Worm (Caenorhabditis elegans): Measurements from ENCODE around the gene srw-133.
A peak's percentile ranks its signal among the peaks of the same experiment; 100 is the strongest.

The srw-133 gene

ce11 chrV:4082952-4083351, 31.6 kb downstream of the srw-133 start, which contains the start of gene F38H12.5:
Gene F38H12.5, minus strand, starts transcription at chrV:4083052.
- TF ChIP-seq ets-4 (GFP tag; optimal IDR thresholded peaks at IDR 0.05): no peak
- TF ChIP-seq snpc-3.4 (tag; optimal IDR thresholded peaks at IDR 0.05): no peak
- TF ChIP-seq dpl-1 (GFP tag; optimal IDR thresholded peaks at IDR 0.05): no peak
- TF ChIP-seq B0336.3 (GFP tag; IDR thresholded peaks at IDR 0.05): no peak

DNA sequence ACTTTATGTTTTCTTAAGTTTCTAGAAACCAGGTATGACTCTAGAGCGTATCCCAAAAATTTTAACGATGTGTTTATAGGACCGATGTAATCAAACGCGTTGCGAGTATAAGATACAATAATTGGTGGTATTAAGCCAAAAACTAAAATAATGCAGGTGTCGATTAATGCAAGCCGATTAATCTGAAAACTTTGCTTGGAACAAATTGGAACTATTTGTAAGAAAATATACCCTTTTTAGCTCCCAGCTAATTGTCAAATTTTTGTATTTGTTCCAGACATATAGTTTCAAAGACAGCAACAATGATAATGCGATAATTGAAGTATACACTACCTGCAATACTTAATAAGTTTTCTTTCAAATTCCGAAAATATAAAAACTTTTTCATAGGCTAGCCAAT, 33.2 kb downstream of the srw-133 start, which contains the start of gene srh-211:
Gene srh-211, minus strand, starts transcription at position 101 of the 400 bp plus-strand sequence.
- TF ChIP-seq mes-4 (tag; optimal IDR thresholded peaks at IDR 0.05) (no peak), hrde-1 (tag; optimal IDR thresholded peaks at IDR 0.05; ENCODE audit: borderline replicate concordance) (no peak), K12H6.12 (tag; optimal IDR thresholded peaks at IDR 0.05) (no peak), rpc-1 (optimal IDR thresholded peaks at IDR 0.05) (no peak), rpc-1 (tag; optimal IDR thresholded peaks at IDR 0.05) (no peak), nhr-90 (tag; optimal IDR thresholded peaks at IDR 0.05) (no peak), madf-6 (GFP tag; IDR thresholded peaks at IDR 0.05) (no peak), zim-3 (tag; optimal IDR thresholded peaks at IDR 0.05) (no peak), ztf-6 (GFP tag; IDR thresholded peaks at IDR 0.05) (no peak)

ce11 chrV:4080546-4080945, 34.0 kb downstream of the srw-133 start:
- TF ChIP-seq F57C9.4 (tag; optimal IDR thresholded peaks at IDR 0.05): no peak
- TF ChIP-seq tbp1 (GFP tag; optimal IDR thresholded peaks at IDR 0.05): no peak
- TF ChIP-seq ceh-40 (GFP tag; IDR thresholded peaks at IDR 0.05): no peak
- TF ChIP-seq ztf-3 (GFP tag; optimal IDR thresholded peaks at IDR 0.05): no peak
- TF ChIP-seq C17E4.6 (GFP tag; IDR thresholded peaks at IDR 0.05): no peak
- no peak for TF ChIP-seq ceh-58 (GFP tag; IDR thresholded peaks at IDR 0.05)
- TF ChIP-seq dpl-1 (GFP tag; optimal IDR thresholded peaks at IDR 0.05): no peak
- TF ChIP-seq hmg-20 (GFP tag; IDR thresholded peaks at IDR 0.05): no peak
- TF ChIP-seq F23B12.7 (tag; optimal IDR thresholded peaks at IDR 0.05; ENCODE audit: insufficient read depth): no peak
- TF ChIP-seq Y56A3A.18 (GFP tag; IDR thresholded peaks at IDR 0.05): no peak
- no peak for TF ChIP-seq egrh-3 (GFP tag; IDR thresholded peaks at IDR 0.05)
- TF ChIP-seq akir-1 (GFP tag; optimal IDR thresholded peaks at IDR 0.05): no peak
- TF ChIP-seq unc-130 (GFP tag; optimal IDR thresholded peaks at IDR 0.05): no peak
- TF ChIP-seq nhr-80 (tag; optimal IDR thresholded peaks at IDR 0.05): no peak
- no peak for TF ChIP-seq die-1 (tag; optimal IDR thresholded peaks at IDR 0.05)
- no peak for TF ChIP-seq hsf-1 (GFP tag; IDR thresholded peaks at IDR 0.05)
- no peak for TF ChIP-seq ccch-3 (GFP tag; optimal IDR thresholded peaks at IDR 0.05)

DNA sequence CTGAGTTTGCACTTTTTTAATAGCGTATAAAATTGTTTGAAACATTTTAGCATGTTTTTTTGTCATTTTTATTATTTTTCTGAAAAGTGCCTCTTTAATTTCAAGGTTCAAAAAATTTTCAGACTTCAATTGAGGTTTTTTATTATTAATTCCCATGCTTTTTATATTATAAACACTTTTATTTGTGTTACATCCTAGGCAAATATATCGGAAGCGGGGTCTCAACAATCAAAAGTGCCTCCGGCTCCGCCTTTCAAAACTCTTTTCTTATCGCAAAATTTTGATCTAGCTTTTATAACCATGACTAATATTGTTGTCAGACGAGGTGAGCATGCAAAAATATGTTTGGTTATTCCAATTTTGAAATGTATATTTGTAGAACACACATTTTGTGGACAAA, 41.1 kb downstream of the srw-133 start, which contains the start of gene otpl-2:
Gene otpl-2, plus strand, starts transcription at position 301 of the 400 bp plus-strand sequence.
- no peak for TF ChIP-seq ztf-3 (GFP tag; optimal IDR thresholded peaks at IDR 0.05)
- TF ChIP-seq rcor-1 (GFP tag; IDR thresholded peaks at IDR 0.05): no peak
- no peak for TF ChIP-seq hrde-1 (tag; optimal IDR thresholded peaks at IDR 0.05; ENCODE audit: borderline replicate concordance)

- peak; percentile 82 for TF ChIP-seq mcd-1 (GFP tag; IDR thresholded peaks at IDR 0.05)
Observed at ce11 chrV:4067876-4068275, 46.7 kb downstream of the srw-133 start.

ce11 chrV:4066143-4066542, 48.4 kb downstream of the srw-133 start:
- TF ChIP-seq mcd-1 (GFP tag; IDR thresholded peaks at IDR 0.05): peak; percentile 59
- peak; percentile 36; the same call in 1 of the 2 replicates for TF ChIP-seq hmg-1.2 (GFP tag; IDR thresholded peaks at IDR 0.05)

Data from whole organism, young adult.